Fruit fly (Drosophila melanogaster): ENCODE data around the gene CG2061.

Gene CG2061

DNA sequence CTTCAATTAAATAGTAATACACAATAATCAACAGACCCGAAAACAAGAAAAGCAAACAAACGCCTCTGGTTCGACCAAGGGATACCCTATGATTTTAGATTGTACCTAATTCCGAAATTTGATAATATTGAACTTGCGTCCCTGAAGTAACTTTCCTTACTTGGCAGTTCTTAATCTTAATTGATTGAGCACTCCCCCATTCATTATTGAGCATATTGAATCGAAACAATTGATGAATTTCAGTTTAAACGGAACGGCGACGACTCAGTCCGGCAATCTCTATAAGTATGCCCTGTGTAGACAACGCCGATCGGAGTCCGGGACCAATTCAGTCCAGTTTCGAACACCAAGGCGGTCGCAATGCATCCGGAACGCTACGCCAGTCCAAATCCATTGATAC lies 26.0 kb upstream of the CG2061 start, which contains the start of gene CG15203:
Gene CG15203, plus strand, starts transcription at position 301 of the 400 bp plus-strand sequence.
- no peak for TF ChIP-seq dl (GFP tag; optimal IDR thresholded peaks at IDR 0.05; ENCODE audit: insufficient read depth in 1 of 2, partially characterized antibody in 2 of 2)

DNA sequence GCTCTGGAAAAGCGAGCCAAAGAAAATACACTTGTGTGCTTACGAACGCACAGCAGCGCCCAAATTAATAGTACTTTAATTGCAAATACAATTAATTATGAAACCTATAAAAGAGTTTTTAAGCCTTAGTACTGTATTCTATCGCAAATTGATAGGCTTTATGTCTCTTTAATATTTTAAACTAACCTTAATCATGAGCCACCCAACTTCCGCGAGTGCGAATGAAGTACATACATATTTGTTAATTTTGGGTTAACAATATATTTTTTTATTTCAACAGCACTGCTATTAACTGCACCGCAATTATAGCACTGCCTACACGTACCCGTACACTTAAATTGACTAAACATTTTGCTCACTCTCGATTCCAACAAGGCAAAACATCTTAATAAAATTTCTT lies 11.1 kb upstream of the CG2061 start:
- TF ChIP-seq OdsH (GFP tag; optimal IDR thresholded peaks at IDR 0.05), result no peak
- no peak for TF ChIP-seq Dfd (GFP tag; optimal IDR thresholded peaks at IDR 0.05)
- TF ChIP-seq HLH106 (tag; optimal IDR thresholded peaks at IDR 0.05), result peak; percentile 18
- no peak for TF ChIP-seq CG9705 (GFP tag; optimal IDR thresholded peaks at IDR 0.05)
- no peak for TF ChIP-seq GATAd (GFP tag; optimal IDR thresholded peaks at IDR 0.05)
- peak; percentile 3 for TF ChIP-seq dmrt93B (GFP tag; optimal IDR thresholded peaks at IDR 0.05)
- no peak for TF ChIP-seq jim (GFP tag; optimal IDR thresholded peaks at IDR 0.05)
- TF ChIP-seq br (GFP tag; optimal IDR thresholded peaks at IDR 0.05), result no peak
- TF ChIP-seq h (GFP tag; optimal IDR thresholded peaks at IDR 0.05), result peak; percentile 5
- no peak for TF ChIP-seq brk (GFP tag; optimal IDR thresholded peaks at IDR 0.05)
- no peak for TF ChIP-seq Dif (GFP tag; optimal IDR thresholded peaks at IDR 0.05; ENCODE audit: partially characterized antibody)
- TF ChIP-seq lola (GFP tag; optimal IDR thresholded peaks at IDR 0.05), result no peak
- peak in 1 of 2 experiments; percentile 23 for TF ChIP-seq foxo (GFP tag; optimal IDR thresholded peaks at IDR 0.05)
- no peak for TF ChIP-seq Hnf4 (GFP tag; optimal IDR thresholded peaks at IDR 0.05)

- no peak for TF ChIP-seq dmrt93B (GFP tag; optimal IDR thresholded peaks at IDR 0.05)
- TF ChIP-seq psq (GFP tag; optimal IDR thresholded peaks at IDR 0.05), result no peak
- TF ChIP-seq Dfd (GFP tag; optimal IDR thresholded peaks at IDR 0.05), result no peak
- TF ChIP-seq woc (GFP tag; optimal IDR thresholded peaks at IDR 0.05), result no peak
- no peak for TF ChIP-seq dsf (GFP tag; optimal IDR thresholded peaks at IDR 0.05; ENCODE audit: borderline replicate concordance)
- no peak for TF ChIP-seq CG32264 (GFP tag; optimal IDR thresholded peaks at IDR 0.05)
- TF ChIP-seq Myc (optimal IDR thresholded peaks at IDR 0.05), result no peak
- no peak for TF ChIP-seq sage (GFP tag; optimal IDR thresholded peaks at IDR 0.05)
- no peak for TF ChIP-seq sv (GFP tag; optimal IDR thresholded peaks at IDR 0.05)
- no peak for TF ChIP-seq foxo (GFP tag; optimal IDR thresholded peaks at IDR 0.05)
- TF ChIP-seq Hnf4 (GFP tag; optimal IDR thresholded peaks at IDR 0.05), result no peak
- no peak for TF ChIP-seq usp (GFP tag; optimal IDR thresholded peaks at IDR 0.05)
- TF ChIP-seq tai (GFP tag; optimal IDR thresholded peaks at IDR 0.05), result no peak
- TF ChIP-seq fru (GFP tag; optimal IDR thresholded peaks at IDR 0.05), result no peak
- TF ChIP-seq ey (GFP tag; optimal IDR thresholded peaks at IDR 0.05), result no peak
- no peak for TF ChIP-seq HLH106 (tag; optimal IDR thresholded peaks at IDR 0.05)
- TF ChIP-seq GATAd (GFP tag; optimal IDR thresholded peaks at IDR 0.05), result no peak
Measured at dm6 chrX:11081834-11082233, 10.5 kb upstream of the CG2061 start.

dm6 chrX:11083007-11083406 lies 9.3 kb upstream of the CG2061 start:
- TF ChIP-seq tai (GFP tag; optimal IDR thresholded peaks at IDR 0.05) (no peak), rgr (GFP tag; optimal IDR thresholded peaks at IDR 0.05) (no peak), HLH106 (tag; optimal IDR thresholded peaks at IDR 0.05) (no peak), pan (optimal IDR thresholded peaks at IDR 0.05) (no peak), jim (GFP tag; optimal IDR thresholded peaks at IDR 0.05) (no peak), Dif (GFP tag; optimal IDR thresholded peaks at IDR 0.05; ENCODE audit: partially characterized antibody) (no peak), woc (GFP tag; optimal IDR thresholded peaks at IDR 0.05) (no peak), CG32264 (GFP tag; optimal IDR thresholded peaks at IDR 0.05) (no peak), Hnf4 (GFP tag; optimal IDR thresholded peaks at IDR 0.05) (no peak), Abd-B (GFP tag; optimal IDR thresholded peaks at IDR 0.05) (no peak), Myc (optimal IDR thresholded peaks at IDR 0.05) (no peak), br (GFP tag; optimal IDR thresholded peaks at IDR 0.05) (no peak), dl (GFP tag; optimal IDR thresholded peaks at IDR 0.05; ENCODE audit: insufficient read depth in 1 of 2, partially characterized antibody in 2 of 2) (no peak), Vsx2 (GFP tag; optimal IDR thresholded peaks at IDR 0.05; ENCODE audit: partially characterized antibody) (no peak)

DNA sequence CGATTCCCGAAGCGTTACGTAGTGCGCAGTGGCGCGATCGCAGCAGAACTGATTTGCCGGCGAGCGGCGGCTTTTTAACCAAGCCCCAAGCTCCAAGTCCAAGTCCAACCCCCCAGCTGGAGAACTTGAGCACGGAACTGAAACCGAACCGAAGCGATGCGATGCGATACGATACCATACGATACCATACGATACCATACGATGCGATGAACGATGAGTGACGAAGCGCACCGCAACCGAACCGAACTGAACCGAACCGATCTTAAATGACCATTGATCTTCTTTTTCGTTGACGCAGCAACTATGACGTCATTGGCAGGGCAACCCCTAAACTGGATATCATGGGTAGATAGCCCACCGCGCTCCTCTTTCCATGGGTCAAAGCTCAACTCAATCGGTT lies 6.0 kb upstream of the CG2061 start, which contains the start of gene sev:
Gene sev, minus strand, starts transcription at position 50 of the 400 bp plus-strand sequence.
- TF ChIP-seq Rel (GFP tag; optimal IDR thresholded peaks at IDR 0.05) (no peak), Rel (tag; optimal IDR thresholded peaks at IDR 0.05) (no peak), jim (GFP tag; optimal IDR thresholded peaks at IDR 0.05) (no peak), rgr (GFP tag; optimal IDR thresholded peaks at IDR 0.05) (no peak)

All from whole organism, wandering third instar larva.